Worm (Caenorhabditis elegans) whole organism, L4 larva: Measurements from ENCODE around the gene F02H6.2.

Experiments used
- R02D3.7 ChIP-seq: fragments of 150-350 bp; sonication (generic microtip); optimal IDR thresholded peaks from 3 replicates; lab custom pipeline; 2014; ENCODE audit warnings: missing biosample characterization, missing genetic modification characterization
- ceh-82 ChIP-seq: sonication (generic microtip); optimal IDR thresholded peaks from 2 replicates; lab custom pipeline; 2017; ENCODE audit warnings: missing biosample characterization, missing genetic modification characterization
- egl-43 ChIP-seq: fragments of 200-800 bp; sonication (Bioruptor generic); IDR thresholded peaks from 2 replicates; pipeline ENCODE4 v1.3.6; 2022; ENCODE audit warnings: missing genetic modification reagents, missing genetic modification characterization, missing compliant biosample characterization
- lin-1 ChIP-seq: fragments of 200-800 bp; sonication (Bioruptor generic); IDR thresholded peaks from 2 replicates; pipeline ENCODE4 v1.3.6; 2022; ENCODE audit warnings: missing genetic modification reagents, missing genetic modification characterization, missing compliant biosample characterization
- lin-13 ChIP-seq: fragments of 150-350 bp; optimal IDR thresholded peaks from 2 replicates; lab custom pipeline; 2014; ENCODE audit warnings: missing biosample characterization, missing genetic modification reagents, missing genetic modification characterization
- nhr-11 ChIP-seq: fragments of 150-350 bp; optimal IDR thresholded peaks from 2 replicates; lab custom pipeline; 2014; ENCODE audit warnings: missing biosample characterization, missing genetic modification characterization
- nhr-111 ChIP-seq: fragments of 200-800 bp; sonication (Bioruptor generic); optimal IDR thresholded peaks from 2 replicates; lab custom pipeline; 2018; ENCODE audit warnings: mild to moderate bottlenecking, missing genetic modification characterization, missing compliant biosample characterization
- nhr-237 ChIP-seq: sonication (generic microtip); optimal IDR thresholded peaks from 2 replicates; lab custom pipeline; 2017; ENCODE audit warnings: missing biosample characterization, missing genetic modification characterization
- pqm-1 ChIP-seq: sonication (generic microtip); optimal IDR thresholded peaks from 2 replicates; lab custom pipeline; 2017; ENCODE audit warnings: missing biosample characterization, missing genetic modification characterization
- skn-1 ChIP-seq: fragments of 150-350 bp; optimal IDR thresholded peaks from 2 replicates; lab custom pipeline; 2014; ENCODE audit warnings: missing biosample characterization, missing genetic modification characterization
- unc-62 ChIP-seq, 3 experiments: fragments of 150-350 bp in 1 of 3; sonication (generic microtip); optimal IDR thresholded peaks in 2 of 3; peaks in 1 of 3; 1 replicate in 1 of 3; 2 replicates in 2 of 3; lab custom pipeline; 2014 to 2017; ENCODE audit warnings: missing biosample characterization in 3 of 3, missing genetic modification characterization in 3 of 3, missing genetic modification reagents in 3 of 3, missing genotype in 1 of 3

DNA sequence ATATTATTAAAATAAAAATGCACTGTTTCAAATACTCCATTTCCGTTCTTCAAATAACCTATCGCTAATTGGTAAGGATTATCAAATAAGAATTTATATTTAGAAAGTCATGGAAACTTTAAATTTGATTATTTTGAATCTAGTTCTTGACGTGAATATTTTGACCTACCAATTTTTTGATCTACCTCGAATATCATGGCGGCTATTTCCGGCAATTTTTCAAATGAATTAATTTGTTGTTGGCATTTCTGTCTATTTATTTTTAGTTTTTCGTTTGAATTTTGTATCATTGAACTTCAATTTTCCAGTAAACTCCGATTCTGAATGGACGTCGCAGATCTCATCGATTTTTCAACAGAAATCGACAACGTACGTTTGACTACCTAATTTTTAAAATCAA is 6.9 kb downstream of the F02H6.2 start, which contains the start of gene F02H6.3:
- no peak for TF ChIP-seq unc-62 (GFP tag; optimal IDR thresholded peaks at IDR 0.05 in 1 of 2; lab: Kevin White, UChicago)
- no peak for TF ChIP-seq unc-62 (tag; optimal IDR thresholded peaks at IDR 0.05; lab: Kevin White, UChicago)
- no peak for TF ChIP-seq pqm-1
- no peak for TF ChIP-seq lin-1 (GFP tag; lab: Robert Waterston, UW)
- no peak for TF ChIP-seq lin-13 (GFP tag; lab: Kevin White, UChicago)
- no peak for TF ChIP-seq ceh-82 (tag; lab: Kevin White, UChicago)
- no peak for TF ChIP-seq nhr-11
- TF ChIP-seq nhr-111 = no peak
- no peak for TF ChIP-seq egl-43 (GFP tag; lab: Robert Waterston, UW)
- no peak for TF ChIP-seq nhr-237
- no peak for TF ChIP-seq R02D3.7 (tag; lab: Kevin White, UChicago)
- TF ChIP-seq skn-1 = no peak
